Worm (Caenorhabditis elegans) whole organism, L4/young adult: ENCODE results near the gene T20G5.8.

Experiments
- W03F9.2 ChIP-seq: fragments of 150-350 bp; optimal IDR thresholded peaks from 2 replicates; lab custom pipeline; 2014; ENCODE audit warnings: missing biosample characterization, missing genetic modification characterization
- him-1 ChIP-seq: sonication (generic microtip); optimal IDR thresholded peaks from 2 replicates; lab custom pipeline; 2016; ENCODE audit warnings: missing genotype, missing genetic modification reagents, missing genetic modification characterization, missing compliant biosample characterization

DNA sequence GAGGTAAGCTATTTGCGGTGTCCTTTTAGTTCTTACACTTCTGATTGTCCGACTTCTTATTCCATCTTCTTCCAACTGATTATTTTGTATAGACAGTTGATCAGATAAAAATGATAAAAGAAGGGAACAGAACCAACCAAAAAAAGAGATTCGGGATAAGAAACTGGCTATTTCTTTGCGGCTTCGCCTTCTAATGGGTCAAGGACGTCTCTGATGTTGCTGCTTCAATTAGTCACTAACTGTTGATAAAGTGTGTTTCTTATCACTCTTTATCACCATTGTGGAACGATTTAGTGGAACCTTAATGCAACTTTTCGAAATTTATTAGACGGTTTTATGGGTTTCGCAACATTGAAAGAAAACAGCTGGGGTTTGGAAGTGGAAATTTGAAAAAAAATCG lies 28.9 kb upstream of the T20G5.8 start:
- TF ChIP-seq W03F9.2 (no peak), him-1 (tag; lab: Kevin White, UChicago) (no peak)
